Fruit fly (Drosophila melanogaster) whole organism, embryonic: ENCODE measurements around the gene CG10638.

Experiments used
- Aef1 ChIP-seq: fragments of 200-800 bp; sonication (Bioruptor generic); IDR thresholded peaks from 3 replicates; pipeline ENCODE4 v1.3.6; 2022; ENCODE audit warnings: missing biosample characterization, missing genetic modification characterization
- CG13424 ChIP-seq: fragments of 200-800 bp; sonication (Bioruptor generic); optimal IDR thresholded peaks from 2 replicates; lab custom pipeline; 2019; ENCODE audit warnings: missing biosample characterization, mild to moderate bottlenecking, missing genetic modification characterization, moderate library complexity
- CG15479 ChIP-seq: fragments of 200-800 bp; sonication (Bioruptor generic); optimal IDR thresholded peaks from 3 replicates; lab custom pipeline; 2019; ENCODE audit warnings: missing biosample characterization, mild to moderate bottlenecking, missing genetic modification characterization, moderate library complexity
- CG17802 ChIP-seq: fragments of 200-800 bp; sonication (Bioruptor generic); optimal IDR thresholded peaks from 2 replicates; lab custom pipeline; 2018; ENCODE audit warnings: missing biosample characterization, mild to moderate bottlenecking, missing genetic modification characterization, moderate library complexity
- CG18011 ChIP-seq: fragments of 200-800 bp; sonication (Bioruptor generic); optimal IDR thresholded peaks from 2 replicates; lab custom pipeline; 2017; ENCODE audit warnings: missing biosample characterization, missing genetic modification characterization, mild to moderate bottlenecking, moderate library complexity, missing genotype
- CG18599 ChIP-seq: fragments of 200-800 bp; sonication (Bioruptor generic); optimal IDR thresholded peaks from 3 replicates; lab custom pipeline; 2017; ENCODE audit warnings: missing biosample characterization, missing genetic modification characterization, mild to moderate bottlenecking, moderate library complexity, missing genetic modification reagents
- CG4360 ChIP-seq: fragments of 200-800 bp; sonication (Bioruptor generic); IDR thresholded peaks from 2 replicates; pipeline ENCODE4 v1.3.6; 2022; ENCODE audit warnings: missing biosample characterization, missing genetic modification characterization
- CG5953 ChIP-seq: fragments of 200-800 bp; sonication (Bioruptor generic); IDR thresholded peaks from 2 replicates; pipeline ENCODE4 v1.3.6; 2022; ENCODE audit warnings: missing biosample characterization, missing genetic modification characterization
- CG7786 ChIP-seq: fragments of 200-800 bp; sonication (Bioruptor generic); optimal IDR thresholded peaks from 2 replicates; lab custom pipeline; 2016; ENCODE audit warnings: missing biosample characterization, missing genetic modification characterization
- CG8290 ChIP-seq, 3 experiments: fragments of 200-800 bp; sonication (Bioruptor generic); optimal IDR thresholded peaks; 2 replicates each; lab custom pipeline; 2016 to 2019; ENCODE audit warnings: missing biosample characterization in 3 of 3, missing genetic modification characterization in 3 of 3, mild to moderate bottlenecking in 2 of 3, moderate library complexity in 1 of 3
- CG8388 ChIP-seq: fragments of 200-800 bp; sonication (Bioruptor generic); optimal IDR thresholded peaks from 2 replicates; lab custom pipeline; 2019; ENCODE audit warnings: missing biosample characterization, mild to moderate bottlenecking, missing genetic modification characterization, moderate library complexity
- CG8478 ChIP-seq: fragments of >200 bp; optimal IDR thresholded peaks from 2 replicates; lab custom pipeline; 2018
- CG9817 ChIP-seq: fragments of 200-800 bp; sonication (Bioruptor generic); optimal IDR thresholded peaks from 2 replicates; lab custom pipeline; 2018; ENCODE audit warnings: missing biosample characterization, mild to moderate bottlenecking, missing genetic modification characterization, moderate library complexity
- CoRest ChIP-seq: fragments of 200-800 bp; sonication (Bioruptor generic); optimal IDR thresholded peaks from 3 replicates; lab custom pipeline; 2018; ENCODE audit warnings: missing biosample characterization, mild to moderate bottlenecking, missing genetic modification characterization, moderate library complexity
- D ChIP-seq, 2 experiments: fragments of 200-800 bp in 1 of 2; fragments of >200 bp in 1 of 2; sonication (Bioruptor generic) in 1 of 2; optimal IDR thresholded peaks; 2 replicates in 1 of 2; 3 replicates in 1 of 2; lab custom pipeline; 2017; ENCODE audit warnings: mild to moderate bottlenecking in 1 of 2, missing biosample characterization in 1 of 2, missing genetic modification characterization in 1 of 2, missing genetic modification reagents in 1 of 2
- Dek ChIP-seq: fragments of 200-800 bp; sonication (Bioruptor generic); optimal IDR thresholded peaks from 3 replicates; lab custom pipeline; 2019; ENCODE audit warnings: missing biosample characterization, mild to moderate bottlenecking, missing genetic modification characterization, moderate library complexity
- Dip2 ChIP-seq: fragments of 200-800 bp; sonication (Bioruptor generic); IDR thresholded peaks from 2 replicates; pipeline ENCODE4 v1.3.6; 2022; ENCODE audit warnings: missing biosample characterization, missing genetic modification characterization
- HLH54F ChIP-seq: fragments of 200-800 bp; sonication (Bioruptor generic); optimal IDR thresholded peaks from 3 replicates; lab custom pipeline; 2016; ENCODE audit warnings: missing biosample characterization, missing genetic modification characterization
- Med ChIP-seq: fragments of 200-800 bp; sonication (Bioruptor generic); peaks from one replicate; lab custom pipeline; 2016; ENCODE audit warnings: missing biosample characterization, missing genetic modification characterization, mild to moderate bottlenecking, inconsistent platforms, moderate library complexity
- Myb ChIP-seq: fragments of 200-800 bp; sonication (Bioruptor generic); optimal IDR thresholded peaks from 2 replicates; lab custom pipeline; 2016; ENCODE audit warnings: missing biosample characterization, missing genetic modification characterization
- Nf-YB ChIP-seq: fragments of 200-800 bp; sonication (Bioruptor generic); optimal IDR thresholded peaks from 3 replicates; lab custom pipeline; 2019; ENCODE audit warnings: missing biosample characterization, mild to moderate bottlenecking, missing genetic modification characterization, moderate library complexity
- Nf-YC ChIP-seq: fragments of 200-800 bp; optimal IDR thresholded peaks from 3 replicates; lab custom pipeline; 2019; ENCODE audit warnings: missing biosample characterization, mild to moderate bottlenecking, missing genetic modification characterization, moderate library complexity
- Pdp1 ChIP-seq, 2 experiments: fragments of 200-800 bp; sonication (Bioruptor generic); optimal IDR thresholded peaks; 3 replicates each; lab custom pipeline; 2016; ENCODE audit warnings: missing biosample characterization in 2 of 2, missing genetic modification characterization in 2 of 2, mild to moderate bottlenecking in 1 of 2, moderate library complexity in 1 of 2
- Rfx ChIP-seq: fragments of 200-800 bp; sonication (Bioruptor generic); IDR thresholded peaks from 2 replicates; pipeline ENCODE4 v1.3.6; 2022; ENCODE audit warnings: missing biosample characterization, missing genetic modification characterization
- Rx ChIP-seq: fragments of 200-800 bp; sonication (Bioruptor generic); IDR thresholded peaks from 2 replicates; pipeline ENCODE4 v1.3.6; 2022; ENCODE audit warnings: missing biosample characterization, missing genetic modification characterization
- Scr ChIP-seq: fragments of 200-800 bp; sonication (Bioruptor generic); IDR thresholded peaks from 2 replicates; pipeline ENCODE4 v1.3.6; 2022; ENCODE audit warnings: missing biosample characterization, missing genetic modification characterization; ENCODE audit not compliant: partially characterized antibody
- Sox102F ChIP-seq: fragments of 200-800 bp; sonication (Bioruptor generic); optimal IDR thresholded peaks from 2 replicates; lab custom pipeline; 2018; ENCODE audit warnings: missing biosample characterization, mild to moderate bottlenecking, missing genetic modification characterization, moderate library complexity
- Taf1 ChIP-seq: fragments of 200-800 bp; sonication (Bioruptor generic); IDR thresholded peaks from 2 replicates; pipeline ENCODE4 v1.3.6; 2022; ENCODE audit warnings: missing biosample characterization, missing genetic modification characterization
- ap ChIP-seq: fragments of 200-800 bp; sonication (Bioruptor generic); IDR thresholded peaks from 2 replicates; pipeline ENCODE4 v1.3.6; 2022; ENCODE audit warnings: missing biosample characterization, missing genetic modification characterization
- chinmo ChIP-seq: fragments of 200-800 bp; sonication (Bioruptor generic); IDR thresholded peaks from 4 replicates; pipeline ENCODE4 v1.3.6; 2022; ENCODE audit warnings: missing biosample characterization, missing genetic modification characterization; ENCODE audit not compliant: partially characterized antibody
- eve ChIP-seq, 2 experiments: fragments of >200 bp; optimal IDR thresholded peaks; 2 replicates each; lab custom pipeline; 2017; ENCODE audit warnings: missing biosample characterization in 2 of 2, missing genetic modification characterization in 2 of 2
- gce ChIP-seq: fragments of 200-800 bp; sonication (Bioruptor generic); IDR thresholded peaks from 3 replicates; pipeline ENCODE4 v1.3.6; 2022; ENCODE audit warnings: missing biosample characterization, missing genetic modification characterization
- gcm ChIP-seq: fragments of 200-800 bp; sonication (Bioruptor generic); optimal IDR thresholded peaks from 2 replicates; lab custom pipeline; 2019; ENCODE audit warnings: missing biosample characterization, mild to moderate bottlenecking, missing genetic modification characterization, moderate library complexity
- kni ChIP-seq: fragments of 200-800 bp; sonication (Bioruptor generic); optimal IDR thresholded peaks from 3 replicates; lab custom pipeline; 2017; ENCODE audit warnings: mild to moderate bottlenecking, missing biosample characterization, missing genetic modification reagents, missing genetic modification characterization
- lola ChIP-seq, 3 experiments: fragments of >200 bp in 2 of 3; fragments of 200-800 bp in 1 of 3; sonication (Bioruptor generic) in 1 of 3; optimal IDR thresholded peaks; 2 replicates each; lab custom pipeline; 2017 to 2019; ENCODE audit warnings: missing biosample characterization in 3 of 3, missing genetic modification characterization in 3 of 3, mild to moderate bottlenecking in 1 of 3, moderate library complexity in 1 of 3
- nau ChIP-seq: fragments of 200-800 bp; sonication (Bioruptor generic); optimal IDR thresholded peaks from 3 replicates; lab custom pipeline; 2017; ENCODE audit warnings: missing biosample characterization, mild to moderate bottlenecking, missing genetic modification characterization, missing genetic modification reagents
- oc ChIP-seq: fragments of 200-800 bp; sonication (Bioruptor generic); optimal IDR thresholded peaks from 2 replicates; lab custom pipeline; 2018; ENCODE audit warnings: missing biosample characterization, mild to moderate bottlenecking, missing genetic modification characterization, moderate library complexity
- phol ChIP-seq: fragments of 200-800 bp; sonication (Bioruptor generic); optimal IDR thresholded peaks from 3 replicates; lab custom pipeline; 2018; ENCODE audit warnings: missing biosample characterization, mild to moderate bottlenecking, missing genetic modification characterization, moderate library complexity
- ranshi ChIP-seq: fragments of 200-800 bp; sonication (Bioruptor generic); IDR thresholded peaks from 2 replicates; pipeline ENCODE4 v1.3.6; 2022; ENCODE audit warnings: missing biosample characterization, missing genetic modification characterization
- schlank ChIP-seq: fragments of 200-800 bp; sonication (Bioruptor generic); optimal IDR thresholded peaks from 2 replicates; lab custom pipeline; 2018; ENCODE audit warnings: missing biosample characterization, mild to moderate bottlenecking, missing genetic modification characterization
- sd ChIP-seq: fragments of 200-800 bp; sonication (Bioruptor generic); optimal IDR thresholded peaks from 3 replicates; lab custom pipeline; 2018; ENCODE audit warnings: missing biosample characterization, mild to moderate bottlenecking, missing genetic modification characterization, moderate library complexity
- slou ChIP-seq: fragments of 200-800 bp; sonication (Bioruptor generic); optimal IDR thresholded peaks from 3 replicates; lab custom pipeline; 2016; ENCODE audit warnings: missing biosample characterization, missing genetic modification characterization
- sr ChIP-seq: fragments of 200-800 bp; sonication (Bioruptor generic); IDR thresholded peaks from 3 replicates; pipeline ENCODE4 v1.3.6; 2022; ENCODE audit warnings: missing biosample characterization, missing genetic modification characterization
- zf30C ChIP-seq: fragments of 200-800 bp; sonication (Bioruptor generic); optimal IDR thresholded peaks from 3 replicates; lab custom pipeline; 2018; ENCODE audit warnings: missing biosample characterization, mild to moderate bottlenecking, missing genetic modification characterization

CG10638 gene

dm6 chr3L:12503865-12504650 lies 2.9 kb upstream of the CG10638 start, which contains the start of the genes CG10646 and vih (continued):
- peak; percentile 61 for TF ChIP-seq CG13424
- peak; percentile 50 for TF ChIP-seq CG18599
- TF ChIP-seq CG18011 = no peak
- peak; percentile 43 for TF ChIP-seq CG8290 (GFP tag; optimal IDR thresholded peaks at IDR 0.05; lab: Kevin White, UChicago)
- TF ChIP-seq CG8290 (tag; optimal IDR thresholded peaks at IDR 0.05; lab: Kevin White, UChicago) = no peak
- no peak for TF ChIP-seq ap (GFP tag; lab: Robert Waterston, UW)
- TF ChIP-seq Nf-YC = peak; percentile 63
- TF ChIP-seq Rx (GFP tag; lab: Robert Waterston, UW) = no peak
- no peak for TF ChIP-seq CG4360 (GFP tag; lab: Robert Waterston, UW)
- peak; percentile 53 for TF ChIP-seq Rfx (GFP tag; lab: Robert Waterston, UW)
- TF ChIP-seq nau = no peak
- TF ChIP-seq kni (GFP tag; lab: Kevin White, UChicago) = no peak

DNA sequence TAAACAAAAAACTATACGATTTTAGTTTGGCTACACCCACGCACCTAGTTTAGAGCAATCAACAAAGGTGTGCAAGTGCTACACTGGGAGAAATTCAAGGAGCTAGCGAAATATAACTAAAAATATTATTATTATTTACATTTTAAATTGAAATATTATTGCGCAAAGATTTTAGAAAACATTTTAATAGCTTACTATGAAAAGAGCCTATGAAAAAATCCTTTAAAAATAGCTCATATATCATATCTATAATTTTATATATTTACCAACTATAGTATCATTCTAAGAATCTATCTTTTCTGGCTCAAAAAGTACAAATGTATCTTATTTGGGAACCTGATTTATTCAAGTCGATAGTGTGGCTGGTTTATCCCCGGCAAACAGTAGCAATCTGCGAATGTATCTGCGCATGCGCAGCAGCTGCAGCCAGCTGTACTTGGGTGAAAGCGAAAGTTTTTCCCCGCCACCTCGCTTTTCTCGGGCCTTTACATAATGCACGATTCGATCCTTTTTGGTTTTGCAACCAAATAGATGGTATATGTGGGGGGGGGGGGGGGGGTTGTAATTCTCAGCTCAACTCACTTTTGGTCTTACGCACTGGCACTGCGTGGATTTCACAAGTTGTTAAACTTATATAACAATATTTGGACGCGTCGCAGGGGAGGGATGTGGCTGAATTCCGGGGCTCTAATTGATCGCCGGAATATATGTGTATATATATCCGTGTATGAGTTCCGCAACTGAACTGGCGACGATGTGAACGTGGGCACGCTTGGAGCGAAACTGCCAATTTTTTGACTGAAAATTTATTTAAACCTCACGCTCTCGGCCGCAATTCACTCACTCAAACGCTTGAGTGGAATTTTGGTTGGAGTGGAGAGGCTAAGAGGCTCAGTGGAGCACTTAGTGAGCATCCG lies 4.4 kb downstream of the CG10638 start, which contains the start of gene CG10657:
Gene CG10657 (minus strand): TSS at position 789 of the 917 bp plus-strand sequence.
- TF ChIP-seq CG15479 (GFP tag; lab: Kevin White, UChicago) (no peak), chinmo (peak; percentile 84; the same call in 2 of the 4 replicates), gcm (GFP tag; lab: Kevin White, UChicago) (no peak), Sox102F (GFP tag; lab: Kevin White, UChicago) (peak; percentile 4), oc (tag; lab: Kevin White, UChicago) (no peak), ranshi (GFP tag; lab: Robert Waterston, UW) (no peak), gce (GFP tag; lab: Robert Waterston, UW) (no peak), Myb (GFP tag; lab: Kevin White, UChicago) (no peak), Taf1 (GFP tag; lab: Robert Waterston, UW) (no peak), CG5953 (no peak), CG8388 (GFP tag; lab: Kevin White, UChicago) (no peak), D (optimal IDR thresholded peaks at IDR 0.05; lab: Kevin White, UChicago) (no peak), D (GFP tag; optimal IDR thresholded peaks at IDR 0.05; lab: Kevin White, UChicago) (no peak), CG9817 (tag; lab: Kevin White, UChicago) (no peak), Pdp1 (GFP tag; optimal IDR thresholded peaks at IDR 0.05; lab: Kevin White, UChicago) (peak in 1 of 2 experiments; percentile 92), phol (tag; lab: Kevin White, UChicago) (no peak), CoRest (no peak), slou (GFP tag; lab: Kevin White, UChicago) (no peak), Dek (tag; lab: Kevin White, UChicago) (no peak), Scr (GFP tag; lab: Robert Waterston, UW) (peak; percentile 29; the same call in 1 of the 2 replicates), eve (GFP tag; optimal IDR thresholded peaks at IDR 0.05; lab: Kevin White, UChicago) (no peak), zf30C (GFP tag; lab: Kevin White, UChicago) (no peak), schlank (tag; lab: Kevin White, UChicago) (no peak), HLH54F (GFP tag; lab: Kevin White, UChicago) (no peak), CG7786 (no peak), sd (tag; lab: Kevin White, UChicago) (peak; percentile 81), Dip2 (GFP tag; lab: Robert Waterston, UW) (no peak), CG17802 (no peak), Nf-YB (GFP tag; lab: Kevin White, UChicago) (no peak), Nf-YC (peak; percentile 8), CG8478 (lab: Kevin White, UChicago) (no peak), Aef1 (GFP tag; lab: Robert Waterston, UW) (no peak), Med (peak; percentile 81), sr (GFP tag; lab: Robert Waterston, UW) (peak; percentile 38; the same call in 1 of the 3 replicates), lola (GFP tag; optimal IDR thresholded peaks at IDR 0.05; lab: Kevin White, UChicago) (no peak)
